Fruit fly (Drosophila melanogaster) whole organism, adult: ENCODE measurements around the gene CG13365.

ENCODE experiments used
- CG11617 ChIP-seq: fragments of 200-800 bp; sonication (Bioruptor generic); optimal IDR thresholded peaks from 2 replicates; lab custom pipeline; 2017; ENCODE audit warnings: mild to moderate bottlenecking, missing biosample characterization, missing genetic modification reagents, missing genetic modification characterization
- CG33017 ChIP-seq: fragments of 200-800 bp; sonication (Bioruptor generic); optimal IDR thresholded peaks from 2 replicates; lab custom pipeline; 2018; ENCODE audit warnings: missing biosample characterization, mild to moderate bottlenecking, missing genetic modification characterization, moderate library complexity
- CG5204 ChIP-seq: fragments of 200-800 bp; sonication (Bioruptor generic); optimal IDR thresholded peaks from 2 replicates; lab custom pipeline; 2016; ENCODE audit warnings: missing biosample characterization, missing genetic modification characterization
- CG7045 ChIP-seq: fragments of 200-800 bp; sonication (Bioruptor generic); optimal IDR thresholded peaks from 2 replicates; lab custom pipeline; 2017; ENCODE audit warnings: missing biosample characterization, mild to moderate bottlenecking, missing genetic modification characterization
- CG7101 ChIP-seq: fragments of 200-800 bp; sonication (Bioruptor generic); optimal IDR thresholded peaks from 2 replicates; lab custom pipeline; 2018; ENCODE audit warnings: missing biosample characterization, mild to moderate bottlenecking, missing genetic modification characterization, moderate library complexity
- Crg-1 ChIP-seq: fragments of 200-800 bp; sonication (Bioruptor generic); optimal IDR thresholded peaks from 2 replicates; lab custom pipeline; 2016; ENCODE audit warnings: missing biosample characterization, missing genetic modification characterization
- Mnt ChIP-seq: fragments of 200-800 bp; sonication (Bioruptor generic); optimal IDR thresholded peaks from 2 replicates; lab custom pipeline; 2016; ENCODE audit warnings: missing biosample characterization, mild to moderate bottlenecking, missing genetic modification characterization
- bab1 ChIP-seq: fragments of 200-800 bp; sonication (Bioruptor generic); optimal IDR thresholded peaks from 3 replicates; lab custom pipeline; 2019; ENCODE audit warnings: missing biosample characterization, mild to moderate bottlenecking, missing genetic modification characterization, moderate library complexity
- cic ChIP-seq: fragments of 200-800 bp; sonication (Bioruptor generic); optimal IDR thresholded peaks from 2 replicates; lab custom pipeline; 2017; ENCODE audit warnings: missing biosample characterization, mild to moderate bottlenecking, missing genetic modification characterization, moderate library complexity
- kay ChIP-seq: fragments of 200-800 bp; sonication (Bioruptor generic); peaks from one replicate; lab custom pipeline; 2016; ENCODE audit warnings: missing biosample characterization, missing genetic modification characterization, borderline replicate concordance
- tj ChIP-seq: fragments of 200-800 bp; sonication (Bioruptor generic); optimal IDR thresholded peaks from 3 replicates; lab custom pipeline; 2017; ENCODE audit warnings: missing biosample characterization, mild to moderate bottlenecking, missing genetic modification characterization, moderate library complexity

dm6 chrX:647056-647627 is 26.1 kb upstream of the CG13365 start, which contains the start of gene Roc1a:
- TF ChIP-seq bab1 (GFP tag; lab: Kevin White, UChicago) (peak; percentile 34), CG11617 (GFP tag; lab: Kevin White, UChicago) (peak; percentile 20), tj (GFP tag; lab: Kevin White, UChicago) (peak; percentile 53), CG7045 (GFP tag; lab: Kevin White, UChicago) (no peak), Crg-1 (GFP tag; lab: Kevin White, UChicago) (no peak), CG33017 (tag; lab: Kevin White, UChicago) (no peak), kay (GFP tag; lab: Kevin White, UChicago) (no peak), Mnt (GFP tag; lab: Kevin White, UChicago) (peak; percentile 5), CG5204 (GFP tag; lab: Kevin White, UChicago) (no peak), CG7101 (peak; percentile 43), cic (no peak)
